Worm (Caenorhabditis elegans) whole organism, L3 larva: ENCODE results near the gene C47D12.4.

Experiments used
- ama-1 ChIP-seq: fragments of 150-350 bp; optimal IDR thresholded peaks from 2 replicates; lab custom pipeline; 2018
- ceh-82 ChIP-seq: fragments of 150-350 bp; optimal IDR thresholded peaks from 2 replicates; lab custom pipeline; 2014; ENCODE audit warnings: missing biosample characterization, missing genetic modification characterization
- mml-1 ChIP-seq: fragments of 150-350 bp; sonication (generic microtip); optimal IDR thresholded peaks from 3 replicates; lab custom pipeline; 2014; ENCODE audit warnings: missing biosample characterization, missing genetic modification characterization
- nhr-11 ChIP-seq: fragments of 150-350 bp; optimal IDR thresholded peaks from 2 replicates; lab custom pipeline; 2014; ENCODE audit warnings: missing biosample characterization, missing genetic modification characterization
- nhr-12 ChIP-seq: fragments of 150-350 bp; optimal IDR thresholded peaks from 2 replicates; lab custom pipeline; 2014; ENCODE audit warnings: missing biosample characterization, missing genetic modification characterization
- pha-4 ChIP-seq: fragments of 150-350 bp; optimal IDR thresholded peaks from 2 replicates; lab custom pipeline; 2014; ENCODE audit warnings: missing biosample characterization, missing genetic modification reagents, missing genetic modification characterization
- skn-1 ChIP-seq: fragments of 150-350 bp; optimal IDR thresholded peaks from 2 replicates; lab custom pipeline; 2014; ENCODE audit warnings: missing biosample characterization, missing genetic modification characterization
- zag-1 ChIP-seq: fragments of 150-350 bp; optimal IDR thresholded peaks from 2 replicates; lab custom pipeline; 2014; ENCODE audit warnings: missing biosample characterization, missing genetic modification characterization
- ztf-11 ChIP-seq: fragments of 150-350 bp; optimal IDR thresholded peaks from 2 replicates; lab custom pipeline; 2014; ENCODE audit warnings: missing biosample characterization, missing genetic modification characterization

DNA sequence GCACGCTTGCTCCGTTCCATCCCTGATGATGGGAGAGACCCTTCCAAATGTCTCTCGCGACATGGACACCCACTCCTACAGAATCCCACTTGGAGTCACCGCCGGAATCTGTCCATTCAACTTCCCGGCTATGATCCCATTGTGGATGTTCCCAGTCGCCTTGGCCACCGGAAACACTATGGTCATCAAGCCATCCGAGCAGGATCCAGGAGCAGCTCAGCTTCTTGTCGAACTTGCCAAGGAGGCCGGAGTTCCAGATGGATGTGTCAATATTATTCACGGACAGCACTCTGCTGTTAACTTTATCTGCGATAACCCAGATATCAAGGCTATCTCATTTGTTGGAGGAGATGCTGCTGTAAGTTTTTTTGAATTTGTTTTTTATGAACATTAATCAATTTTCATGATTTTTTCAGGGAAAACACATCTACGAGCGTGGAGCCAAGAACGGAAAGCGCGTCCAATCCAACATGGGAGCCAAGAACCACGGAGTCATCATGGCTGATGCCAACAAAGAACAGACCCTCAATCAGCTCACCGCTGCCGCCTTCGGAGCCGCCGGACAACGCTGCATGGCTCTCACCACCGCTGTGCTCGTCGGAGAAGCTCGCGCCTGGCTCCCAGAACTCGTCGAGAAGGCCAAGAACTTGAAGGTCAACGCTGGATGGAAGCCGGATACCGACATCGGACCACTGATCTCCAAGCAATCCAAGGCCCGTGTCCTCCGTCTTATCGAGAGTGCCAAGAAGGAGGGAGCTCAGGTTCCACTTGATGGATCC, 48.4 kb downstream of the C47D12.4 start:
- TF ChIP-seq mml-1 (tag; lab: Kevin White, UChicago) (no peak), ztf-11 (tag; lab: Kevin White, UChicago) (no peak), zag-1 (tag; lab: Kevin White, UChicago) (no peak), nhr-11 (tag; lab: Kevin White, UChicago) (no peak), skn-1 (tag; lab: Kevin White, UChicago) (no peak), nhr-12 (tag; lab: Kevin White, UChicago) (no peak), ama-1 (no peak), pha-4 (tag; lab: Kevin White, UChicago) (no peak), ceh-82 (no peak)
